Fruit fly (Drosophila melanogaster) whole organism, adult: ENCODE results near the gene CG14207.

Experiments
- CG12768 ChIP-seq: fragments of 200-800 bp; sonication (Bioruptor generic); optimal IDR thresholded peaks from 2 replicates; lab custom pipeline; 2017; ENCODE audit warnings: missing biosample characterization, missing genetic modification characterization, mild to moderate bottlenecking, moderate library complexity, missing genetic modification reagents
- CG14711 ChIP-seq: fragments of 200-800 bp; sonication (Bioruptor generic); optimal IDR thresholded peaks from 2 replicates; lab custom pipeline; 2018; ENCODE audit warnings: missing biosample characterization, mild to moderate bottlenecking, missing genetic modification characterization, moderate library complexity
- CG1620 ChIP-seq: fragments of 200-800 bp; sonication (Bioruptor generic); optimal IDR thresholded peaks from 2 replicates; lab custom pipeline; 2016; ENCODE audit warnings: missing biosample characterization, missing genetic modification characterization
- CG7101 ChIP-seq: fragments of 200-800 bp; sonication (Bioruptor generic); optimal IDR thresholded peaks from 2 replicates; lab custom pipeline; 2018; ENCODE audit warnings: missing biosample characterization, mild to moderate bottlenecking, missing genetic modification characterization, moderate library complexity
- Hr96 ChIP-seq: fragments of 200-800 bp; sonication (Bioruptor generic); optimal IDR thresholded peaks from 2 replicates; lab custom pipeline; 2016; ENCODE audit warnings: missing biosample characterization, missing genetic modification characterization
- bab1 ChIP-seq: fragments of 200-800 bp; sonication (Bioruptor generic); optimal IDR thresholded peaks from 3 replicates; lab custom pipeline; 2019; ENCODE audit warnings: missing biosample characterization, mild to moderate bottlenecking, missing genetic modification characterization, moderate library complexity
- ovo ChIP-seq: fragments of 200-800 bp; sonication (Bioruptor generic); optimal IDR thresholded peaks from 2 replicates; lab custom pipeline; 2016; ENCODE audit warnings: missing biosample characterization, missing genetic modification characterization
- pad ChIP-seq: fragments of 200-800 bp; sonication (Bioruptor generic); optimal IDR thresholded peaks from 3 replicates; lab custom pipeline; 2017; ENCODE audit warnings: missing biosample characterization, missing genetic modification characterization, mild to moderate bottlenecking, moderate library complexity, missing genetic modification reagents
- toe ChIP-seq: fragments of 200-800 bp; sonication (Bioruptor generic); optimal IDR thresholded peaks from 2 replicates; lab custom pipeline; 2016; ENCODE audit warnings: missing biosample characterization, missing genetic modification characterization

dm6 chrX:19578908-19579647 lies 25.9 kb upstream of the CG14207 start:
- TF ChIP-seq toe (GFP tag; lab: Kevin White, UChicago): no peak
- peak; percentile 30 for TF ChIP-seq CG7101
- no peak for TF ChIP-seq ovo (GFP tag; lab: Kevin White, UChicago)
- peak; percentile 62 for TF ChIP-seq Hr96 (GFP tag; lab: Kevin White, UChicago)
- TF ChIP-seq bab1 (GFP tag; lab: Kevin White, UChicago): no peak
- TF ChIP-seq CG12768 (GFP tag; lab: Kevin White, UChicago): no peak
- no peak for TF ChIP-seq CG14711
- no peak for TF ChIP-seq CG1620 (GFP tag; lab: Kevin White, UChicago)
- peak; percentile 31 for TF ChIP-seq pad (GFP tag; lab: Kevin White, UChicago)
